Worm (Caenorhabditis elegans): ENCODE results near the gene C16C10.2.

C16C10.2 gene

DNA sequence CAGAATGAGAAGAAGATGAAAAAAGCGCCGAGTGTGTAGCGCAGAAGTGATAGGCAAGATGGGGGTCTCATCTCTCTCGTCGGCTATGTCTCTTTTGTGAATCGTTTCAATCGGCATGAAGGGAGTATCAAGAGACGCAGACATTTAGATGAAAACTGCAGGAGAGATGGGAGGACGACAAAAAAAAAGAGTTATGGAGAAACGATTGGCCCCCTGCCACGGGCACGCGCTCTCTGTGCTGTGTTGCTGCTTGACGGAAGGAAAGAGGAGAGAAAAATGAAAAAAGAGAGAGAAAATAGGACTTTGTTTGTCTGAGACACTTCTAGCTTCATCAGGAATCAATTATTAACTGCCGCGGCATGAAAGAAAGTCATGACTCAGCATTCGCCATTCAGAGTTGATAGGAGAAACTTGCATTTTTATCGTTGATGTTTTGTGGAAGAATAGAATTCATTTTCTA, 45.2 kb upstream of the C16C10.2 start (continued):
- TF ChIP-seq elt-2 (tag; optimal IDR thresholded peaks at IDR 0.05) (peak; percentile 86), nhr-76 (tag; optimal IDR thresholded peaks at IDR 0.05) (no peak), ztf-4 (tag; optimal IDR thresholded peaks at IDR 0.05) (no peak), ceh-82 (tag; optimal IDR thresholded peaks at IDR 0.05) (peak; percentile 28), pqm-1 (tag; optimal IDR thresholded peaks at IDR 0.05) (peak; percentile 62), nhr-11 (tag; optimal IDR thresholded peaks at IDR 0.05) (peak; percentile 88), nhr-25 (tag; optimal IDR thresholded peaks at IDR 0.05) (peak; percentile 20), aly-2 (tag; optimal IDR thresholded peaks at IDR 0.05) (no peak), nhr-12 (tag; optimal IDR thresholded peaks at IDR 0.05) (no peak), lsy-12 (tag; optimal IDR thresholded peaks at IDR 0.05) (peak; percentile 2), ama-1 (optimal IDR thresholded peaks at IDR 0.05) (no peak), unc-39 (tag; optimal IDR thresholded peaks at IDR 0.05) (peak; percentile 14)

DNA sequence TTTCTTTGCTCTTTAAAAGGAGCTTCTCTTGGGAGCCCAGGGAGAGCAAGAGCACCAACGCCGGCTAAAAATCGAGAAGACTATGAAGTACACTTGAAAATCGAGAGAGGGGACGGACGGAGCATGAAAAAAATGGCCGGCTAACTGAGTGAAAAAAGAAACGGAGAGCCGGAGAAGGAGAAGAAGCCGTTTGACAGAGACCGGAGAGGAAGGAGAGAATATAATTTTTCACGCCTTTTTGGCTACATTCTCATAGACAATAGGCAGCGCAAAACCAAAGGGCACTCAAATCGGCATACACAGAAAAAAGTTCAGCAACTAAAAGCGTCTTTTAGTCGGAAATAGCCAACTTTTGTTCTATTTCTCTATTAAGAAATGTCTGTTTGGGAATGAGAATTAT, 43.1 kb upstream of the C16C10.2 start:
- TF ChIP-seq fos-1 (tag; optimal IDR thresholded peaks at IDR 0.05) (no peak), nfya-1 (tag; optimal IDR thresholded peaks at IDR 0.05; ENCODE audit: insufficient read depth) (peak; percentile 30)

DNA sequence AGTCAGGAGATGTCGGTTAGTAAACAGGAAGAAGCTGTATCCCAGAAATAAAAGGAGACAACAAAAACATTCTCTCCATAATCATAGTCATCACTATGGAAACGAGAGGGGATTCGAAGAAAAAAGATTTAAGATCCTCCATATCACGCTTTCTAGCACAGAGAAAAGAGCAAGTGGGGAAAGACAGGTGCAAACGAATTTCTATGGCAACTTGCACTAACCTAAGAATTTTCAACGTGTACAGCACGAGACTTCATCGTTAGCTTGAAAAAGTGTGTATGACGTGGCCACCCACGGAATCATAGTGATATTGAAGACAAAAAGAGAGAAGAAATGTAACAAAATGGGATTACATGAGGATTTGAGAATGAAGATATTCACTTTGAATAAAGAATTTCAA, 42.4 kb upstream of the C16C10.2 start:
- TF ChIP-seq mml-1 (tag; optimal IDR thresholded peaks at IDR 0.05) = no peak

DNA sequence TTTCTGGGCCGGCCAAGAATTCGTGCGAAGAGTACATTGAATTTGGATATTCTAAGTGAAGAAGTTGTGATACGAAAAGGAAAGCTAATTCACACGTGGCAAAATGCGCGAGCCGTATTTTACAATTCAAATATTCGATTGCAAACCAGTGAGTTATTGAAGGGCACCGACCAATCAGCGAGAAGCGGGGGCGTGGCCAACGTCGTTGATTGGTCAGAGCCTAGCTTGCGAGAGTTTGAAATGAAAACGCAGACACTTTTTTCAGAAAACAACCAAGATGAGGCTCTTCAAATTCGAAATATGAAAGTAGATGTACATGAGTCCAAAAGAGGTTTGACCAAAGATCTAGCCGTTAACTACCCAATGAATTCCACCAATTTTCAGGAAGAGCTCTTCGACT, 32.2 kb upstream of the C16C10.2 start:
- TF ChIP-seq elt-2 (tag; optimal IDR thresholded peaks at IDR 0.05) (no peak), nfya-1 (tag; optimal IDR thresholded peaks at IDR 0.05; ENCODE audit: insufficient read depth) (peak; percentile 93)

ce11 chrIII:4209188-4209587, 30.7 kb upstream of the C16C10.2 start, which contains the start of gene phlp-2:
Gene phlp-2, plus strand, starts transcription at chrIII:4209488.
- TF ChIP-seq mdl-1 (tag; optimal IDR thresholded peaks at IDR 0.05) (no peak), daf-12 (tag; optimal IDR thresholded peaks at IDR 0.05) (no peak), nhr-28 (tag; optimal IDR thresholded peaks at IDR 0.05) (no peak), jun-1 (tag; optimal IDR thresholded peaks at IDR 0.05) (no peak), snpc-4 (tag; optimal IDR thresholded peaks at IDR 0.05) (no peak), sea-2 (GFP tag; optimal IDR thresholded peaks at IDR 0.05) (no peak), aly-2 (tag; optimal IDR thresholded peaks at IDR 0.05) (no peak), fkh-2 (tag; optimal IDR thresholded peaks at IDR 0.05) (no peak), nhr-12 (tag; optimal IDR thresholded peaks at IDR 0.05) (no peak), tbx-2 (tag; optimal IDR thresholded peaks at IDR 0.05) (no peak), ceh-16 (tag; optimal IDR thresholded peaks at IDR 0.05) (no peak), pqm-1 (tag; optimal IDR thresholded peaks at IDR 0.05) (no peak), hmg-11 (tag; optimal IDR thresholded peaks at IDR 0.05) (no peak), nhr-43 (tag; optimal IDR thresholded peaks at IDR 0.05; ENCODE audit: poor library complexity, severe bottlenecking) (no peak), lin-39 (tag; optimal IDR thresholded peaks at IDR 0.05) (no peak), lin-15B (tag; optimal IDR thresholded peaks at IDR 0.05) (no peak), fos-1 (tag; optimal IDR thresholded peaks at IDR 0.05) (no peak)

DNA sequence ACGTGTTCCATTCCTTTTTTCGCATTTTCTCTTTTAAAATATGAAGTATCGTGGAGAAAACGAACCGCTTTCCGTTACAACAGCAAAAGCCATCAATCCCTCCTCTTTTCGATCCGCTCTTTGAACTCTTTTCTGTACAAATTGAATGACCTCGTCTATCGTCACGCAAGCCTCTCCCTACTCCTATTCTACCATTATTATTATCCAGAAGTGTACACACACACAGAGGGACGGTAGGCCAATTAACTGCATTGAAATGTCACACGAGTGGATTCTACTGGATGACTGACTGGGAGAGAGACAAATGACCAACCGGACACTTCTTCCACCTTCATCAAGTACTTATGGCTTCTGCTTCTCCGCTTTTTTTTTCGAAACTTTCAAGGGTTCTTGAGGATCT, 29.7 kb upstream of the C16C10.2 start:
- TF ChIP-seq ztf-11 (tag; optimal IDR thresholded peaks at IDR 0.05) (no peak), ceh-82 (tag; optimal IDR thresholded peaks at IDR 0.05) (no peak), fos-1 (tag; optimal IDR thresholded peaks at IDR 0.05) (no peak), R02D3.7 (tag; optimal IDR thresholded peaks at IDR 0.05) (no peak), ztf-4 (tag; optimal IDR thresholded peaks at IDR 0.05) (no peak), pha-4 (tag; optimal IDR thresholded peaks at IDR 0.05) (no peak), lin-39 (tag; optimal IDR thresholded peaks at IDR 0.05) (no peak), unc-39 (tag; optimal IDR thresholded peaks at IDR 0.05) (no peak), hmg-11 (tag; optimal IDR thresholded peaks at IDR 0.05) (no peak), ceh-28 (tag; optimal IDR thresholded peaks at IDR 0.05) (no peak), sea-2 (GFP tag; optimal IDR thresholded peaks at IDR 0.05) (no peak), nhr-77 (tag; optimal IDR thresholded peaks at IDR 0.05) (no peak), aly-2 (tag; optimal IDR thresholded peaks at IDR 0.05) (no peak), egl-5 (tag; optimal IDR thresholded peaks at IDR 0.05) (no peak), mml-1 (tag; optimal IDR thresholded peaks at IDR 0.05) (no peak), nhr-28 (tag; optimal IDR thresholded peaks at IDR 0.05) (no peak)
